Fruit fly (Drosophila melanogaster) whole organism: ENCODE measurements around the gene arg.

Source experiments
- EcR ChIP-seq, 2 experiments: fragments of >200 bp; optimal IDR thresholded peaks; 2 replicates each; lab custom pipeline; 2017; ENCODE audit warnings: missing biosample characterization in 2 of 2, missing genetic modification characterization in 2 of 2, missing genetic modification reagents in 2 of 2
- usp ChIP-seq: fragments of >200 bp; optimal IDR thresholded peaks from 2 replicates; lab custom pipeline; 2017; ENCODE audit warnings: missing biosample characterization, missing genetic modification characterization, mixed read lengths

- TF ChIP-seq EcR (GFP tag; optimal IDR thresholded peaks at IDR 0.05; lab: Kevin White, UChicago): no peak
- no peak for TF ChIP-seq usp
These were observed 38.6 kb upstream of the arg start, which contains the start of gene CG32816 for dm6 chrX:470626-471025.
